Worm (Caenorhabditis elegans) whole organism, L1 larva: ENCODE results near the gene usp-46.

Experiments
- F16B12.6 ChIP-seq: fragments of 150-350 bp; optimal IDR thresholded peaks from 2 replicates; lab custom pipeline; 2014; ENCODE audit warnings: missing biosample characterization, missing genetic modification characterization
- blmp-1 ChIP-seq: fragments of 150-350 bp; optimal IDR thresholded peaks from 2 replicates; lab custom pipeline; 2014; ENCODE audit warnings: missing biosample characterization, missing genetic modification characterization
- ceh-63 ChIP-seq: fragments of 200-800 bp; sonication (Bioruptor generic); optimal IDR thresholded peaks from 2 replicates; lab custom pipeline; 2018; ENCODE audit warnings: mild to moderate bottlenecking, missing genetic modification characterization, missing compliant biosample characterization
- ceh-82 ChIP-seq, 3 experiments: fragments of 150-350 bp in 1 of 3; sonication (generic microtip) in 2 of 3; optimal IDR thresholded peaks; 2 replicates each; lab custom pipeline; 2014 to 2017; ENCODE audit warnings: missing biosample characterization in 3 of 3, missing genetic modification characterization in 3 of 3
- ceh-90 ChIP-seq: sonication (generic microtip); optimal IDR thresholded peaks from 2 replicates; lab custom pipeline; 2016; ENCODE audit warnings: missing genetic modification characterization, missing compliant biosample characterization
- dpl-1 ChIP-seq, 3 experiments: fragments of 150-350 bp in 2 of 3; sonication (generic microtip) in 1 of 3; optimal IDR thresholded peaks; 2 replicates each; lab custom pipeline; 2014 to 2017; ENCODE audit warnings: missing biosample characterization in 3 of 3, missing genetic modification characterization in 3 of 3, missing genetic modification reagents in 3 of 3
- efl-1 ChIP-seq, 4 experiments: fragments of 150-350 bp; optimal IDR thresholded peaks in 3 of 4; peaks in 1 of 4; 1 replicate in 1 of 4; 2 replicates in 3 of 4; lab custom pipeline; 2014; ENCODE audit warnings: missing biosample characterization in 2 of 4, missing genetic modification characterization in 2 of 4, missing genetic modification reagents in 2 of 4
- efl-3 ChIP-seq: fragments of 200-800 bp; sonication (Bioruptor generic); optimal IDR thresholded peaks from 2 replicates; lab custom pipeline; 2018; ENCODE audit warnings: mild to moderate bottlenecking, missing genetic modification characterization, missing compliant biosample characterization
- elt-3 ChIP-seq, 6 experiments: fragments of 150-350 bp in 1 of 6; sonication (generic microtip); optimal IDR thresholded peaks; 2 replicates each; lab custom pipeline; 2017 to 2018; ENCODE audit warnings: missing biosample characterization in 6 of 6, missing genetic modification characterization in 6 of 6, inconsistent platforms in 1 of 6
- ets-5 ChIP-seq: fragments of 200-800 bp; sonication (Bioruptor generic); IDR thresholded peaks from 2 replicates; pipeline ENCODE4 v1.3.6; 2022; ENCODE audit warnings: missing genetic modification characterization, missing compliant biosample characterization
- fkh-4 ChIP-seq: sonication (generic microtip); optimal IDR thresholded peaks from 2 replicates; lab custom pipeline; 2016; ENCODE audit warnings: missing compliant biosample characterization, missing genetic modification characterization, borderline replicate concordance
- grh-1 ChIP-seq: fragments of 200-800 bp; sonication (Bioruptor generic); IDR thresholded peaks from 2 replicates; pipeline ENCODE4 v1.3.6; 2022; ENCODE audit warnings: missing genetic modification reagents, missing genetic modification characterization, missing compliant biosample characterization
- hlh-17 ChIP-seq: fragments of 200-800 bp; sonication (Bioruptor generic); optimal IDR thresholded peaks from 2 replicates; lab custom pipeline; 2018; ENCODE audit warnings: missing genetic modification characterization, mild to moderate bottlenecking, missing compliant biosample characterization, moderate library complexity, borderline replicate concordance
- lin-14 ChIP-seq: fragments of 200-800 bp; sonication (Bioruptor generic); optimal IDR thresholded peaks from 2 replicates; lab custom pipeline; 2018; ENCODE audit warnings: mild to moderate bottlenecking, missing genetic modification characterization, moderate library complexity, missing compliant biosample characterization
- lin-35 ChIP-seq, 2 experiments: fragments of 150-350 bp; optimal IDR thresholded peaks; 2 replicates each; lab custom pipeline; 2014; ENCODE audit warnings: missing biosample characterization in 2 of 2, missing genetic modification characterization in 2 of 2, missing genetic modification reagents in 2 of 2
- lin-39 ChIP-seq: fragments of 150-350 bp; optimal IDR thresholded peaks from 2 replicates; lab custom pipeline; 2014; ENCODE audit warnings: missing biosample characterization, missing genetic modification reagents, missing genetic modification characterization
- lir-3 ChIP-seq: sonication (generic microtip); optimal IDR thresholded peaks from 2 replicates; lab custom pipeline; 2016; ENCODE audit warnings: mild to moderate bottlenecking, missing genetic modification characterization, moderate library complexity, missing compliant biosample characterization; ENCODE audit not compliant: poor library complexity
- lsy-2 ChIP-seq, 2 experiments: fragments of 150-350 bp; optimal IDR thresholded peaks; 2 replicates each; lab custom pipeline; 2014; ENCODE audit warnings: missing biosample characterization in 2 of 2, missing genetic modification characterization in 2 of 2
- mdl-1 ChIP-seq, 2 experiments: fragments of 150-350 bp; optimal IDR thresholded peaks; 2 replicates each; lab custom pipeline; 2014 to 2017; ENCODE audit warnings: missing biosample characterization in 2 of 2, missing genetic modification characterization in 2 of 2, inconsistent platforms in 1 of 2
- mef-2 ChIP-seq: fragments of 150-350 bp; optimal IDR thresholded peaks from 2 replicates; lab custom pipeline; 2014; ENCODE audit warnings: missing biosample characterization, missing genetic modification characterization
- mep-1 ChIP-seq: fragments of 150-350 bp; optimal IDR thresholded peaks from 2 replicates; lab custom pipeline; 2014; ENCODE audit warnings: missing biosample characterization, missing genetic modification characterization
- nhr-12 ChIP-seq: sonication (generic microtip); optimal IDR thresholded peaks from 2 replicates; lab custom pipeline; 2017; ENCODE audit warnings: missing biosample characterization, missing genetic modification characterization
- nhr-19 ChIP-seq: fragments of 200-800 bp; sonication (Bioruptor generic); conservative IDR thresholded peaks from 2 replicates; pipeline ENCODE4 v1.3.6; 2022; ENCODE audit warnings: missing genetic modification characterization, missing compliant biosample characterization
- nhr-237 ChIP-seq: fragments of 150-350 bp; optimal IDR thresholded peaks from 2 replicates; lab custom pipeline; 2014; ENCODE audit warnings: missing biosample characterization, missing genetic modification characterization
- nhr-47 ChIP-seq: sonication (generic microtip); optimal IDR thresholded peaks from 2 replicates; lab custom pipeline; 2016; ENCODE audit warnings: mild to moderate bottlenecking, missing genetic modification characterization, moderate library complexity, missing compliant biosample characterization
- nhr-71 ChIP-seq: sonication (generic microtip); optimal IDR thresholded peaks from 2 replicates; lab custom pipeline; 2016; ENCODE audit warnings: mild to moderate bottlenecking, missing genetic modification characterization, moderate library complexity, missing compliant biosample characterization
- nhr-77 ChIP-seq: fragments of 150-350 bp; optimal IDR thresholded peaks from 2 replicates; lab custom pipeline; 2014; ENCODE audit warnings: missing biosample characterization, missing genetic modification characterization
- nhr-84 ChIP-seq: sonication (generic microtip); optimal IDR thresholded peaks from 2 replicates; lab custom pipeline; 2017; ENCODE audit warnings: missing biosample characterization, missing genetic modification characterization
- nhr-85 ChIP-seq: sonication (generic microtip); peaks from one replicate; lab custom pipeline; 2016; ENCODE audit warnings: missing genetic modification characterization, inconsistent platforms, missing compliant biosample characterization
- nhr-90 ChIP-seq: sonication (generic microtip); optimal IDR thresholded peaks from 2 replicates; lab custom pipeline; 2016; ENCODE audit warnings: mild to moderate bottlenecking, missing genetic modification characterization, missing compliant biosample characterization; ENCODE audit not compliant: poor library complexity
- pag-3 ChIP-seq: sonication (generic microtip); optimal IDR thresholded peaks from 2 replicates; lab custom pipeline; 2017; ENCODE audit warnings: missing genetic modification characterization, mild to moderate bottlenecking, missing compliant biosample characterization, antibody characterized with exemption, borderline replicate concordance; ENCODE audit not compliant: insufficient read depth
- rnt-1 ChIP-seq: sonication (generic microtip); optimal IDR thresholded peaks from 2 replicates; lab custom pipeline; 2016; ENCODE audit warnings: mild to moderate bottlenecking, missing genetic modification characterization, moderate library complexity, missing compliant biosample characterization
- snpc-4 ChIP-seq: fragments of 150-350 bp; optimal IDR thresholded peaks from 2 replicates; lab custom pipeline; 2014; ENCODE audit warnings: missing biosample characterization, missing genetic modification characterization
- snu-23 ChIP-seq: sonication (generic microtip); optimal IDR thresholded peaks from 2 replicates; lab custom pipeline; 2016; ENCODE audit warnings: missing genetic modification characterization, missing compliant biosample characterization
- sox-4 ChIP-seq: sonication (generic microtip); optimal IDR thresholded peaks from 2 replicates; lab custom pipeline; 2016; ENCODE audit warnings: missing genetic modification characterization, missing compliant biosample characterization
- swsn-7 ChIP-seq: sonication (generic microtip); optimal IDR thresholded peaks from 2 replicates; lab custom pipeline; 2016; ENCODE audit warnings: missing genetic modification characterization, missing compliant biosample characterization
- tbx-2 ChIP-seq: sonication (generic microtip); optimal IDR thresholded peaks from 2 replicates; lab custom pipeline; 2016; ENCODE audit warnings: missing genetic modification characterization, missing compliant biosample characterization
- tlp-1 ChIP-seq: fragments of 150-350 bp; optimal IDR thresholded peaks from 2 replicates; lab custom pipeline; 2014; ENCODE audit warnings: missing biosample characterization, missing genetic modification characterization
- unc-130 ChIP-seq: fragments of 150-350 bp; optimal IDR thresholded peaks from 2 replicates; lab custom pipeline; 2017; ENCODE audit warnings: missing biosample characterization, missing genetic modification characterization, inconsistent platforms
- unc-62 ChIP-seq: fragments of 150-350 bp; optimal IDR thresholded peaks from 2 replicates; lab custom pipeline; 2014; ENCODE audit warnings: missing biosample characterization, missing genetic modification reagents, missing genetic modification characterization
- unc-98 ChIP-seq: fragments of 200-800 bp; sonication (Bioruptor generic); IDR thresholded peaks from 2 replicates; pipeline ENCODE4 v1.3.6; 2022; ENCODE audit warnings: missing genetic modification characterization, missing compliant biosample characterization
- zag-1 ChIP-seq: fragments of 150-350 bp; optimal IDR thresholded peaks from 2 replicates; lab custom pipeline; 2014; ENCODE audit warnings: missing biosample characterization, missing genetic modification characterization
- ztf-11 ChIP-seq, 2 experiments: sonication (generic microtip); optimal IDR thresholded peaks; 2 replicates each; lab custom pipeline; 2016 to 2017; ENCODE audit warnings: missing genetic modification characterization in 2 of 2, missing biosample characterization in 1 of 2, missing compliant biosample characterization in 1 of 2
- ztf-4 ChIP-seq: fragments of 150-350 bp; optimal IDR thresholded peaks from 2 replicates; lab custom pipeline; 2014; ENCODE audit warnings: missing biosample characterization, missing genetic modification characterization

Gene usp-46

DNA sequence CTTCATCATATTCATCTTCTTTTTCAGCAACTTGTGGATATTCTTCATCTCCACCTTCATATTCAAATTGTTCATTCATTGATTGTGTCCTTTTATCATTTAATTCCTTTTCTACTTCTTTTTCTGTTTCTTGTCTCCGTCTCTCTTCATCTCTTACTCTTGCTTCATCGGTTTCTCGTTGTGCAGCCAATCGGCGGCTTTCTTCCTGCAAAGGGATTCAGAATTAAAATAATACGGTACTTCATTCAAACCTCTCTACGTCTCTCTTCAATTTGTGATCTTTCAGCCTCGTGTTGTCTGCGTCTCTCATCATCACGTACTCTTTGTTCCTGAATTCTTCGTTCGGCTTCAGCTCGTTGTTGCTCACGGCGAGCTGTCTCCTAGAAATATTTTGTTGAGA lies 35.8 kb upstream of the usp-46 start:
- no peak for TF ChIP-seq ceh-82 (tag; optimal IDR thresholded peaks at IDR 0.05; lab: Kevin White, UChicago)
- TF ChIP-seq nhr-85 (tag; lab: Kevin White, UChicago), result peak; percentile 46
- TF ChIP-seq unc-98 (GFP tag; lab: Robert Waterston, UW), result no peak
- no peak for TF ChIP-seq mdl-1 (tag; optimal IDR thresholded peaks at IDR 0.05; lab: Kevin White, UChicago)
- TF ChIP-seq lin-35 (GFP tag; optimal IDR thresholded peaks at IDR 0.05; lab: Kevin White, UChicago), result no peak
- TF ChIP-seq grh-1 (GFP tag; lab: Robert Waterston, UW), result no peak
- TF ChIP-seq hlh-17 (GFP tag; lab: Kevin White, UChicago), result no peak
- TF ChIP-seq lsy-2 (tag; optimal IDR thresholded peaks at IDR 0.05; lab: Kevin White, UChicago), result peak in 1 of 2 experiments; percentile 53
- no peak for TF ChIP-seq ceh-90 (tag; lab: Kevin White, UChicago)
- no peak for TF ChIP-seq nhr-84 (tag; lab: Kevin White, UChicago)
- no peak for TF ChIP-seq tlp-1
- TF ChIP-seq blmp-1 (tag; lab: Kevin White, UChicago), result peak; percentile 29

DNA sequence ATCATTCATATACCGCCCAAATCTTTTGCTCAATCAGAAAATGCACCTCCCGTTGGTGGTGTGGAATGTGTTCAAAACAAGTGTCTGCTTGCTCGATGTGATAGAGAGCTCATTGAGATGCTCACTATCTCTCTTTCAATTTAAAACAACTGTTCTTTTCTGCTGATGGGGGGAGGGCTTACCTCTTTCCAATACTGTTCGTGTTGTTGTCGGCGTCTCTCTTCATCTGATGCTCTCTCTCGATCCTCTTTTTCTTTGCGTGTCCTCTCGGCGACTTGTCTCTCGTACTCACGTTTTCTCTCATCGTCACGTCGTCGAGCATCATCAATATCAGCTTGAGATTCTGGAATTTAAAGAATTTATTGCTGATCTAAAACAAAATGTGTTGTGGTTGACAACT lies 34.4 kb upstream of the usp-46 start:
- TF ChIP-seq nhr-77 (tag; lab: Kevin White, UChicago) (no peak), efl-3 (GFP tag; lab: Kevin White, UChicago) (no peak), nhr-19 (GFP tag; lab: Robert Waterston, UW) (peak; percentile 47), lin-35 (GFP tag; optimal IDR thresholded peaks at IDR 0.05; lab: Kevin White, UChicago) (peak in 1 of 2 experiments; percentile 8), efl-1 (optimal IDR thresholded peaks at IDR 0.05; lab: Kevin White, UChicago) (peak; percentile 32 to 52), efl-1 (GFP tag; optimal IDR thresholded peaks at IDR 0.05 in 1 of 2; lab: Kevin White, UChicago) (peak in 1 of 2 experiments; percentile 88), hlh-17 (GFP tag; lab: Kevin White, UChicago) (no peak), nhr-71 (peak; percentile 75), rnt-1 (tag; lab: Kevin White, UChicago) (peak; percentile 77), snu-23 (peak; percentile 32), swsn-7 (no peak), elt-3 (tag; optimal IDR thresholded peaks at IDR 0.05; lab: Kevin White, UChicago) (no peak), unc-62 (GFP tag; lab: Kevin White, UChicago) (no peak), sox-4 (no peak), ceh-82 (tag; optimal IDR thresholded peaks at IDR 0.05; lab: Kevin White, UChicago) (no peak), nhr-12 (tag; lab: Kevin White, UChicago) (no peak), lin-14 (peak; percentile 77), F16B12.6 (tag; lab: Kevin White, UChicago) (no peak), tlp-1 (no peak), dpl-1 (GFP tag; optimal IDR thresholded peaks at IDR 0.05; lab: Kevin White, UChicago) (peak in 1 of 3 experiments; percentile 5), mef-2 (tag; lab: Kevin White, UChicago) (no peak), lsy-2 (tag; optimal IDR thresholded peaks at IDR 0.05; lab: Kevin White, UChicago) (peak in 1 of 2 experiments; percentile 9), lin-39 (tag; lab: Kevin White, UChicago) (peak; percentile 69), nhr-90 (tag; lab: Kevin White, UChicago) (no peak), lir-3 (tag; lab: Kevin White, UChicago) (peak; percentile 20), mep-1 (peak; percentile 15)

DNA sequence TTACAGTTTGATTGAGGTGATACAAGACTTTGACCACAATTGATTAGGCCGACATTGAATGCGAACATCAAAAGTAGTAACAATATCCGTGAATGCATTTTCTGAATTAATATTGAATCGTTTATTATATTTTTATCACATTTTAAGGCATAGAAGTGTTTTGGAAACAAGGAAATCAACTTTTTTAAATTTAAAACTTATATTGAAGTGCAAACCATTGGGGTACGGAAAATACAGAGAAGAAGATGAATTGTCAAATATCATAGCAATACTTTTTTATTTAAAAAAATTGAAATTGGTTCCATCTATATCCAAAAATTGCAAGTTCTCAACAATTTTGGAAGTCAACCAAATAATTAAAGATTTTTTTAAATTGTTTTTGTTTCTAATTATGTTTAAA lies 33.2 kb upstream of the usp-46 start, which contains the start of gene T05G5.1:
T05G5.1 (minus strand) TSS at position 101 of the 400 bp plus-strand sequence.
- no peak for TF ChIP-seq zag-1 (tag; lab: Kevin White, UChicago)
- TF ChIP-seq nhr-77 (tag; lab: Kevin White, UChicago), result no peak
- TF ChIP-seq lin-39 (tag; lab: Kevin White, UChicago), result no peak

- TF ChIP-seq lin-14 (peak; percentile 73), ets-5 (GFP tag; lab: Robert Waterston, UW) (no peak), rnt-1 (tag; lab: Kevin White, UChicago) (peak; percentile 59), nhr-237 (tag; lab: Kevin White, UChicago) (no peak), tbx-2 (tag; lab: Kevin White, UChicago) (no peak), ztf-11 (tag; optimal IDR thresholded peaks at IDR 0.05; lab: Kevin White, UChicago) (no peak), lsy-2 (tag; optimal IDR thresholded peaks at IDR 0.05; lab: Kevin White, UChicago) (peak in 1 of 2 experiments; percentile 33), snu-23 (peak; percentile 58), snpc-4 (tag; lab: Kevin White, UChicago) (no peak), nhr-71 (peak; percentile 64), ztf-4 (tag; lab: Kevin White, UChicago) (no peak), nhr-19 (GFP tag; lab: Robert Waterston, UW) (peak; percentile 22; the same call in 1 of the 2 replicates), grh-1 (GFP tag; lab: Robert Waterston, UW) (no peak), fkh-4 (tag; lab: Kevin White, UChicago) (no peak), ceh-63 (GFP tag; lab: Kevin White, UChicago) (no peak), nhr-47 (tag; lab: Kevin White, UChicago) (no peak), pag-3 (tag; lab: Kevin White, UChicago) (peak; percentile 83), unc-130 (peak; percentile 9), hlh-17 (GFP tag; lab: Kevin White, UChicago) (no peak)
Measured at ce11 chrIII:9744525-9744924, 31.9 kb upstream of the usp-46 start.
